Worm (Caenorhabditis elegans) whole organism, L1 larva: ENCODE data around the gene math-31.

Experiments
- F16B12.6 ChIP-seq: fragments of 150-350 bp; optimal IDR thresholded peaks from 2 replicates; lab custom pipeline; 2014; ENCODE audit warnings: missing biosample characterization, missing genetic modification characterization
- ces-1 ChIP-seq: fragments of 150-350 bp; optimal IDR thresholded peaks from 2 replicates; lab custom pipeline; 2014; ENCODE audit warnings: missing biosample characterization, missing genetic modification reagents, missing genetic modification characterization
- egl-27 ChIP-seq, 2 experiments: fragments of 150-350 bp in 1 of 2; sonication (generic microtip); optimal IDR thresholded peaks; 3 replicates each; lab custom pipeline; 2017 to 2018; ENCODE audit warnings: missing biosample characterization in 2 of 2, missing genetic modification characterization in 2 of 2, missing genetic modification reagents in 2 of 2
- elt-2 ChIP-seq: sonication (generic microtip); optimal IDR thresholded peaks from 2 replicates; lab custom pipeline; 2016; ENCODE audit warnings: missing genetic modification characterization, mild to moderate bottlenecking, inconsistent platforms, missing compliant biosample characterization, missing genetic modification reagents
- grh-1 ChIP-seq: fragments of 200-800 bp; sonication (Bioruptor generic); IDR thresholded peaks from 2 replicates; pipeline ENCODE4 v1.3.6; 2022; ENCODE audit warnings: missing genetic modification reagents, missing genetic modification characterization, missing compliant biosample characterization
- nhr-237 ChIP-seq: fragments of 150-350 bp; optimal IDR thresholded peaks from 2 replicates; lab custom pipeline; 2014; ENCODE audit warnings: missing biosample characterization, missing genetic modification characterization
- nhr-77 ChIP-seq: fragments of 150-350 bp; optimal IDR thresholded peaks from 2 replicates; lab custom pipeline; 2014; ENCODE audit warnings: missing biosample characterization, missing genetic modification characterization
- pqm-1 ChIP-seq: sonication (generic microtip); optimal IDR thresholded peaks from 3 replicates; lab custom pipeline; 2017; ENCODE audit warnings: missing biosample characterization, missing genetic modification characterization
- snpc-4 ChIP-seq: fragments of 150-350 bp; optimal IDR thresholded peaks from 2 replicates; lab custom pipeline; 2014; ENCODE audit warnings: missing biosample characterization, missing genetic modification characterization
- sptf-1 ChIP-seq: fragments of 150-350 bp; optimal IDR thresholded peaks from 2 replicates; lab custom pipeline; 2014; ENCODE audit warnings: missing biosample characterization, missing genetic modification characterization
- unc-62 ChIP-seq: fragments of 150-350 bp; optimal IDR thresholded peaks from 2 replicates; lab custom pipeline; 2014; ENCODE audit warnings: missing biosample characterization, missing genetic modification reagents, missing genetic modification characterization
- unc-86 ChIP-seq: sonication (generic microtip); optimal IDR thresholded peaks from 2 replicates; lab custom pipeline; 2016; ENCODE audit warnings: missing genetic modification characterization, missing compliant biosample characterization
- ztf-11 ChIP-seq, 2 experiments: sonication (generic microtip); optimal IDR thresholded peaks; 2 replicates each; lab custom pipeline; 2016 to 2017; ENCODE audit warnings: missing genetic modification characterization in 2 of 2, missing biosample characterization in 1 of 2, missing compliant biosample characterization in 1 of 2

DNA sequence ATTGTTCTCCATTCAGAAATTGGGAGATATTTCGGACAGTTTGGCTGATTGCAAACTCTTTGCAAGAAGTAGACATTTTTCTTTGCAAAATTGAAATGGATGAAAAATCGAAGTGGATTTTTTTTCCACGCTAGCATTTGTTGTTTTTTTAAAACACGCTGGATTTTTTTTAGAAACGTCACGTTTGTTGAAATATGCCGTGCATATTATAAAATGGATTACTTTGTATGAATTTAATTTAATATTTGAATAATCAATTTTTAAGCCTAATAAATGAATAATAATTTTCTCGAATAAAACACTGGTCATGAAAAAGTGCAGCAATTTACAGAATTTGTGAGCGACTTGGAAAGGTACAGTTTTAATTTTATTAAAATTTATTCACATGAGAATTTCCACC lies 32.5 kb upstream of the math-31 start, which contains the start of gene ZK250.14:
- TF ChIP-seq sptf-1 (tag; lab: Kevin White, UChicago), result no peak
- TF ChIP-seq nhr-77 (tag; lab: Kevin White, UChicago), result no peak
- no peak for TF ChIP-seq unc-62 (GFP tag; lab: Kevin White, UChicago)
- TF ChIP-seq ces-1 (GFP tag; lab: Kevin White, UChicago), result no peak
- no peak for TF ChIP-seq F16B12.6 (tag; lab: Kevin White, UChicago)
- TF ChIP-seq unc-86, result no peak
- TF ChIP-seq nhr-237 (tag; lab: Kevin White, UChicago), result no peak
- TF ChIP-seq pqm-1 (tag; lab: Kevin White, UChicago), result no peak
- no peak for TF ChIP-seq grh-1 (GFP tag; lab: Robert Waterston, UW)
- no peak for TF ChIP-seq elt-2 (tag; lab: Kevin White, UChicago)
- TF ChIP-seq ztf-11 (tag; optimal IDR thresholded peaks at IDR 0.05; lab: Kevin White, UChicago), result no peak
- TF ChIP-seq snpc-4 (tag; lab: Kevin White, UChicago), result no peak
- no peak for TF ChIP-seq egl-27 (tag; optimal IDR thresholded peaks at IDR 0.05; lab: Kevin White, UChicago)
